Worm (Caenorhabditis elegans) whole organism, midembryonic: ENCODE data around the gene K08A2.2.
A peak's percentile ranks its signal among the peaks of the same experiment; 100 is the strongest.

Experiments used
- T22C8.4 ChIP-seq: fragments of 200-800 bp; sonication (Bioruptor generic); IDR thresholded peaks from 2 replicates; pipeline ENCODE4 v1.3.6; 2022; ENCODE audit warnings: missing genetic modification characterization, missing compliant biosample characterization
- cog-1 ChIP-seq: sonication (generic microtip); optimal IDR thresholded peaks from 2 replicates; lab custom pipeline; 2016; ENCODE audit warnings: missing genetic modification characterization, missing compliant biosample characterization
- flt-1 ChIP-seq: fragments of 200-800 bp; sonication (Bioruptor generic); IDR thresholded peaks from 2 replicates; pipeline ENCODE4 v1.3.6; 2022; ENCODE audit warnings: missing genetic modification characterization, missing compliant biosample characterization
- klf-2 ChIP-seq: fragments of 200-800 bp; sonication (Bioruptor generic); conservative IDR thresholded peaks from 2 replicates; pipeline ENCODE4 v1.3.6; 2022; ENCODE audit warnings: missing genetic modification reagents, missing genetic modification characterization, missing compliant biosample characterization
- ref-1 ChIP-seq: fragments of 200-800 bp; sonication (Bioruptor generic); conservative IDR thresholded peaks from 2 replicates; pipeline ENCODE4 v1.3.6; 2022; ENCODE audit warnings: missing genetic modification reagents, missing genetic modification characterization, missing compliant biosample characterization
- tab-1 ChIP-seq: fragments of 200-800 bp; sonication (Bioruptor generic); IDR thresholded peaks from 2 replicates; pipeline ENCODE4 v1.3.6; 2022; ENCODE audit warnings: missing genetic modification characterization, missing compliant biosample characterization
- ztf-23 ChIP-seq: fragments of 200-800 bp; sonication (Bioruptor generic); IDR thresholded peaks from 2 replicates; pipeline ENCODE4 v1.3.6; 2022; ENCODE audit warnings: missing genetic modification reagents, missing genetic modification characterization, missing compliant biosample characterization

ce11 chrII:3014196-3014849 is 22.9 kb downstream of the K08A2.2 start, which contains the start of gene C41H7.2:
- 0 out of 2 replicates have a peak, but pooled peaks have one; percentile 2 for TF ChIP-seq flt-1 (GFP tag; lab: Robert Waterston, UW)
- TF ChIP-seq T22C8.4 (GFP tag; lab: Robert Waterston, UW), result no peak
- TF ChIP-seq tab-1 (GFP tag; lab: Robert Waterston, UW), result no peak
- TF ChIP-seq ztf-23, result no peak
- no peak for TF ChIP-seq ref-1 (GFP tag; lab: Robert Waterston, UW)
- no peak for TF ChIP-seq klf-2 (GFP tag; lab: Robert Waterston, UW)
- no peak for TF ChIP-seq cog-1 (tag; lab: Kevin White, UChicago)
